Worm (Caenorhabditis elegans): Measurements from ENCODE around the gene ins-23.

ce11 chrIII:10006734-10007348, 21.2 kb upstream of the ins-23 start, which contains the start of gene C05B5.8:
- TF ChIP-seq pha-4 (tag; optimal IDR thresholded peaks at IDR 0.05), result no peak
- TF ChIP-seq elt-2 (tag; optimal IDR thresholded peaks at IDR 0.05), result no peak

Measured in whole organism, late embryonic.